Worm (Caenorhabditis elegans): ENCODE data around the gene ZK177.3.

Gene ZK177.3

ce11 chrII:5511417-5512353 is 4.0 kb upstream of the ZK177.3 start:
- TF ChIP-seq K12H6.12 (tag; optimal IDR thresholded peaks at IDR 0.05) (peak; percentile 7), aptf-2 (GFP tag; conservative IDR thresholded peaks at IDR 0.05) (0 out of 2 replicates have a peak, but pooled peaks have one; percentile 38), ztf-28 (GFP tag; IDR thresholded peaks at IDR 0.05) (0 out of 2 replicates have a peak, but pooled peaks have one; percentile 22), attf-5 (GFP tag; optimal IDR thresholded peaks at IDR 0.05) (peak; percentile 1), xnd-1 (tag; optimal IDR thresholded peaks at IDR 0.05) (peak; percentile 76), lsl-1 (GFP tag; optimal IDR thresholded peaks at IDR 0.05) (peak; percentile 45), him-1 (tag; optimal IDR thresholded peaks at IDR 0.05) (peak; percentile 50), mcd-1 (GFP tag; IDR thresholded peaks at IDR 0.05) (peak; percentile 41), nhr-90 (tag; optimal IDR thresholded peaks at IDR 0.05) (no peak), madf-10 (tag; optimal IDR thresholded peaks at IDR 0.05) (no peak), F49E8.2 (tag; optimal IDR thresholded peaks at IDR 0.05; ENCODE audit: insufficient read depth) (no peak), cebp-2 (GFP tag; IDR thresholded peaks at IDR 0.05) (no peak), dox-1 (GFP tag; IDR thresholded peaks at IDR 0.05) (0 out of 2 replicates have a peak, but pooled peaks have one; percentile 39), unc-130 (GFP tag; optimal IDR thresholded peaks at IDR 0.05) (peak; percentile 57), lin-54 (GFP tag; optimal IDR thresholded peaks at IDR 0.05) (peak; percentile 4), madf-8 (GFP tag; conservative IDR thresholded peaks at IDR 0.05) (peak; percentile 88), ZK185.1 (tag; optimal IDR thresholded peaks at IDR 0.05; ENCODE audit: poor library complexity, severe bottlenecking) (peak; percentile 65), mel-28 (tag; optimal IDR thresholded peaks at IDR 0.05; ENCODE audit: borderline replicate concordance) (no peak), snpc-4 (GFP tag; optimal IDR thresholded peaks at IDR 0.05) (no peak), snpc-4 (tag; optimal IDR thresholded peaks at IDR 0.05) (peak in 1 of 4 experiments; percentile 13), egrh-3 (GFP tag; IDR thresholded peaks at IDR 0.05) (no peak), F55B11.4 (tag; optimal IDR thresholded peaks at IDR 0.05; ENCODE audit: borderline replicate concordance, insufficient read depth) (no peak), rec-8 (tag; optimal IDR thresholded peaks at IDR 0.05) (peak in 1 of 2 experiments; percentile 24), F33H1.4 (GFP tag; IDR thresholded peaks at IDR 0.05) (peak; percentile 42), atf-7 (tag; optimal IDR thresholded peaks at IDR 0.05) (peak; percentile 16), egl-18 (GFP tag; IDR thresholded peaks at IDR 0.05) (no peak), lin-40 (tag; optimal IDR thresholded peaks at IDR 0.05) (no peak), ets-4 (GFP tag; optimal IDR thresholded peaks at IDR 0.05) (no peak), lin-35 (GFP tag; optimal IDR thresholded peaks at IDR 0.05) (peak in 1 of 3 experiments; percentile 13), madf-6 (GFP tag; IDR thresholded peaks at IDR 0.05) (peak; percentile 90), bed-2 (GFP tag; IDR thresholded peaks at IDR 0.05) (no peak), let-526 (GFP tag; IDR thresholded peaks at IDR 0.05) (no peak)

- TF ChIP-seq madf-6 (GFP tag; IDR thresholded peaks at IDR 0.05) (no peak), nhr-80 (tag; optimal IDR thresholded peaks at IDR 0.05) (peak; percentile 90), unc-62 (GFP tag; optimal IDR thresholded peaks at IDR 0.05) (peak; percentile 34), unc-130 (GFP tag; optimal IDR thresholded peaks at IDR 0.05) (no peak), let-607 (tag; optimal IDR thresholded peaks at IDR 0.05) (peak; percentile 88 to 93), repo-1 (tag; optimal IDR thresholded peaks at IDR 0.05) (no peak), hrde-1 (tag; optimal IDR thresholded peaks at IDR 0.05; ENCODE audit: borderline replicate concordance) (no peak), atf-7 (tag; optimal IDR thresholded peaks at IDR 0.05) (peak; percentile 78)
Observed at ce11 chrII:5512473-5513097, 3.1 kb upstream of the ZK177.3 start.
